Fruit fly (Drosophila melanogaster): Measurements from ENCODE around the gene CG44215.

CG44215 gene

DNA sequence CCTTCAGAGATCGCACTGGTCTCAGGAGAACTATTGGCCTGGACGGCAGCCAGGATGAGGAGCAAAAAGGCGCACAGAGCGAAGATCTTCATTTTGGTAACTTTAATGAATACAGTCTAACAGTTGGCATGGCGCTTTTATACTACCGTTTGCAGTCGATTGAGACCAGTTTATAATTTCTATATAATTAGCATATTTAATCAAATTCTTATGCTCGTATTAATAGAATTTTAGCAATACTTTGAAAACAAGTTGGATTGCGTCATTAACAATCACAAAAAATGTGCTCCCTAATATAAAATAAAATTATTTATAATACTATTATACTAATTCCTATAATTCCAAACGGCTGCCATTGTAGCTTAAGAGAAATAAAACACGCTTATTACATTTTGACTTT is at the start of gene CG44215:
CG44215 (minus strand) TSS at position 101 of the 400 bp plus-strand sequence.
- TF ChIP-seq dpn (GFP tag; optimal IDR thresholded peaks at IDR 0.05) (no peak), CG30403 (GFP tag; optimal IDR thresholded peaks at IDR 0.05) (no peak), zfh1 (GFP tag; IDR thresholded peaks at IDR 0.05) (no peak), Oli (tag; optimal IDR thresholded peaks at IDR 0.05) (no peak), dati (GFP tag; IDR thresholded peaks at IDR 0.05) (no peak), TFAM (GFP tag; optimal IDR thresholded peaks at IDR 0.05) (no peak), fd102C (GFP tag; optimal IDR thresholded peaks at IDR 0.05) (no peak), zf30C (GFP tag; optimal IDR thresholded peaks at IDR 0.05) (no peak), CG10959 (GFP tag; IDR thresholded peaks at IDR 0.05) (no peak), CG3281 (GFP tag; optimal IDR thresholded peaks at IDR 0.05) (no peak), CG14860 (GFP tag; IDR thresholded peaks at IDR 0.05; ENCODE audit: partially characterized antibody) (no peak), CG7271 (tag; optimal IDR thresholded peaks at IDR 0.05) (no peak), odd (GFP tag; optimal IDR thresholded peaks at IDR 0.05) (no peak), p53 (GFP tag; optimal IDR thresholded peaks at IDR 0.05) (no peak), HLH3B (GFP tag; IDR thresholded peaks at IDR 0.05) (no peak)

dm6 chr3R:14162176-14162759 is 8.0 kb upstream of the CG44215 start, which contains the start of gene CG3199:
CG3199 (plus strand) TSS chr3R:14162709.
- peak; percentile 91 for TF ChIP-seq Ets65A (GFP tag)
- TF ChIP-seq lov (optimal IDR thresholded peaks at IDR 0.05): no peak
- TF ChIP-seq lov (GFP tag; IDR thresholded peaks at IDR 0.05): no peak

- TF ChIP-seq CrebB (tag; optimal IDR thresholded peaks at IDR 0.05) (no peak), cwo (GFP tag; optimal IDR thresholded peaks at IDR 0.05) (no peak), Sin3A (optimal IDR thresholded peaks at IDR 0.05) (no peak)
These were observed 5.9 kb upstream of the CG44215 start, which contains the start of gene CG31327 for dm6 chr3R:14160178-14160577. CG31327 (minus strand) TSS chr3R:14160278.

DNA sequence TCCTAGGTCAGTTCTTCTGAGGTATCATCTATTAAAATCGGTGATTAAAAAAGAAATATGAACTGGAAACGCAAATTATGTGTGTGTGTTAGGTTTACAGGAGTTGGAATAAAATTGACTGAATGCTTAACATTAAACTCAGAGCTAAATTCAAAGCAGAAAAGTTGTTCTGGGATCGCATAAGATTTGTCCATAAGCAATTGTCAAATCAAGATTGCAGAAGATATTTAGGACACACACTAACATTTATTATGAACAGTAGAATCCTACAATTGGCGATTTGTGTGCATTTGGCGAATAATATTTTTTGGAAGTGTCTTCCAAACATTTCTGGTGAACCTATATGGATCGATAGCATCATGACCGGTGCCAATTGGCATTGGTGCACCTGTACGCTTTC is 3.1 kb upstream of the CG44215 start, which contains the start of gene CG31533:
CG31533 (minus strand) TSS at position 101 of the 400 bp plus-strand sequence.
- TF ChIP-seq BEAF-32 (GFP tag; optimal IDR thresholded peaks at IDR 0.05) (no peak), salm (tag; optimal IDR thresholded peaks at IDR 0.05) (no peak), gsb-n (tag; optimal IDR thresholded peaks at IDR 0.05) (no peak), hth (optimal IDR thresholded peaks at IDR 0.05) (no peak), Meics (GFP tag; optimal IDR thresholded peaks at IDR 0.05) (no peak), H2.0 (GFP tag; IDR thresholded peaks at IDR 0.05) (no peak), CG6175 (GFP tag; IDR thresholded peaks at IDR 0.05) (no peak), jumu (GFP tag; optimal IDR thresholded peaks at IDR 0.05) (no peak), CG15269 (tag; optimal IDR thresholded peaks at IDR 0.05) (no peak), Dref (GFP tag; IDR thresholded peaks at IDR 0.05) (no peak), Rx (GFP tag; IDR thresholded peaks at IDR 0.05) (no peak), maf-S (GFP tag; optimal IDR thresholded peaks at IDR 0.05) (no peak), Dad (GFP tag; optimal IDR thresholded peaks at IDR 0.05) (no peak), CG12219 (GFP tag; optimal IDR thresholded peaks at IDR 0.05) (no peak)

- TF ChIP-seq CG10147 (GFP tag; optimal IDR thresholded peaks at IDR 0.05): no peak
- TF ChIP-seq Hsf (GFP tag; optimal IDR thresholded peaks at IDR 0.05): no peak
- TF ChIP-seq CG9817 (tag; optimal IDR thresholded peaks at IDR 0.05): no peak
- no peak for TF ChIP-seq Poxn (GFP tag; IDR thresholded peaks at IDR 0.05)
- TF ChIP-seq Camta (GFP tag; optimal IDR thresholded peaks at IDR 0.05): no peak
- no peak for TF ChIP-seq CG8290 (GFP tag; optimal IDR thresholded peaks at IDR 0.05)
- TF ChIP-seq CG8290 (tag; optimal IDR thresholded peaks at IDR 0.05): no peak
- TF ChIP-seq grau (tag; optimal IDR thresholded peaks at IDR 0.05): no peak
- TF ChIP-seq CG12071 (GFP tag; optimal IDR thresholded peaks at IDR 0.05): no peak
- no peak for TF ChIP-seq NC2β (GFP tag; optimal IDR thresholded peaks at IDR 0.05)
- no peak for TF ChIP-seq CG17328 (GFP tag; IDR thresholded peaks at IDR 0.05)
- TF ChIP-seq CG2678 (tag; optimal IDR thresholded peaks at IDR 0.05): no peak
- no peak for TF ChIP-seq Ets65A (GFP tag)
- TF ChIP-seq tio (GFP tag; optimal IDR thresholded peaks at IDR 0.05): no peak
These were observed 512 bp downstream of the CG44215 start, which contains the start of gene Recs1 for dm6 chr3R:14153729-14154128. Recs1 (minus strand) TSS chr3R:14153829.

Measured in whole organism, embryonic.